Fruit fly (Drosophila melanogaster): ENCODE measurements around the gene Ntf-2r.
A peak's percentile ranks its signal among the peaks of the same experiment; 100 is the strongest.

The Ntf-2r gene

dm6 chr2L:18485211-18485610, 30.8 kb downstream of the Ntf-2r start, which contains the start of gene grnd:
Gene grnd, plus strand, starts transcription at chr2L:18485417.
- peak; percentile 24 for TF ChIP-seq Pif1B (GFP tag; optimal IDR thresholded peaks at IDR 0.05)
- TF ChIP-seq CG8159 (tag; optimal IDR thresholded peaks at IDR 0.05) = no peak
- peak; percentile 24 for TF ChIP-seq EcR (GFP tag; optimal IDR thresholded peaks at IDR 0.05)
- peak; percentile 5; the same call in 1 of the 2 replicates for TF ChIP-seq Ets98B (GFP tag; IDR thresholded peaks at IDR 0.05)

DNA sequence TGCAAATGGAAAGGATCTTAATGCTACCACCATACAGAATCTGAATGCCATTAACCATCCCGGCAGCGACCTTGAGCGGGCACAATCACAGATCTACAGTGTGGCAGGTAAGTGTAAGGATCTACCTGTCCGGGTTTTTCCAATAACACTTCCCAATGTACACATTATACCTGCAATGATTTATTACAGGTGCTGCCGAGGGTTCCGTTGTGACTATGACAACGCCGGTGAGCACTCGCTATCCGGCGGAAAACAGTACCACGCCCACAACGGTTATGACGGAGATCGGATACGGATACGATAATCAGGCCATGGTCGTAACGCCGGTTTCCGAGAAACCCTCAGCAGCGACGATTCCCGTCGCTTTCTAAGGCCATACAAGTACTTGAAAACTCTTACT, 32.4 kb downstream of the Ntf-2r start:
- no peak for TF ChIP-seq CG8301 (tag; optimal IDR thresholded peaks at IDR 0.05)
- no peak for TF ChIP-seq Pif1B (GFP tag; optimal IDR thresholded peaks at IDR 0.05)
- no peak for TF ChIP-seq CG9948 (tag; optimal IDR thresholded peaks at IDR 0.05)
- TF ChIP-seq Ets98B (GFP tag; IDR thresholded peaks at IDR 0.05) = no peak
- TF ChIP-seq CG12605 (GFP tag; IDR thresholded peaks at IDR 0.05) = no peak
- TF ChIP-seq CG32121 (GFP tag; IDR thresholded peaks at IDR 0.05) = no peak
- no peak for TF ChIP-seq gl (tag; optimal IDR thresholded peaks at IDR 0.05)

DNA sequence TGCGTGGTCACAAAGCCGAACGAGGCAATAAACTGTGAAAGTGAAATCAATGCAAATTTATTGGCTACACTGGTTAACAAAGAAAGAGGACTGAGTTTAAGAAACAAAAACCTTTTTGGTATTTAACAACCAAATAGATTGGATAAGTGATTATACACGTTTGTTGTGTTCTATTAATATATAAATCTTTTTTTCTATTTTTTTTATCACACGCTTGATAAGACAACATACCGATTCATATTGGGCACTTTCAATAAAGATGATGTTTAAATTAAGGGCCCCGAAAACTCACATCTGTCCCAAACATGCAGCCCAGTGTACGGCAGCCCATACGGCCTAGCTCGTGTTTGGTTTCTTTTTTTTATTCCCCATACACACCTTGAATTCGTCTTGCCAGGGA, 38.7 kb downstream of the Ntf-2r start:
- TF ChIP-seq CG13204 (GFP tag; optimal IDR thresholded peaks at IDR 0.05) (no peak), CG17806 (tag; optimal IDR thresholded peaks at IDR 0.05) (peak; percentile 4), CG10348 (GFP tag; IDR thresholded peaks at IDR 0.05) (no peak), CG8159 (tag; optimal IDR thresholded peaks at IDR 0.05) (peak; percentile 23), fd96Ca (GFP tag; IDR thresholded peaks at IDR 0.05) (no peak), CG34367 (tag; optimal IDR thresholded peaks at IDR 0.05) (no peak), CG8301 (tag; optimal IDR thresholded peaks at IDR 0.05) (peak; percentile 47), CG15710 (tag; optimal IDR thresholded peaks at IDR 0.05) (no peak), gl (tag; optimal IDR thresholded peaks at IDR 0.05) (no peak), D1 (tag; optimal IDR thresholded peaks at IDR 0.05) (no peak), Ets98B (GFP tag; IDR thresholded peaks at IDR 0.05) (peak; percentile 47), Snoo (tag; optimal IDR thresholded peaks at IDR 0.05) (no peak), CG9948 (tag; optimal IDR thresholded peaks at IDR 0.05) (no peak), CG12605 (GFP tag; IDR thresholded peaks at IDR 0.05) (peak; percentile 29; the same call in 1 of the 2 replicates), rn (GFP tag; IDR thresholded peaks at IDR 0.05) (no peak), Pif1B (GFP tag; optimal IDR thresholded peaks at IDR 0.05) (peak; percentile 31), CG32121 (GFP tag; IDR thresholded peaks at IDR 0.05) (0 out of 2 replicates have a peak, but pooled peaks have one; percentile 22), EcR (GFP tag; optimal IDR thresholded peaks at IDR 0.05) (no peak), CG4496 (GFP tag; IDR thresholded peaks at IDR 0.05) (no peak), CG14655 (GFP tag; optimal IDR thresholded peaks at IDR 0.05) (no peak), Pif1A (GFP tag; optimal IDR thresholded peaks at IDR 0.05) (peak; percentile 30)

DNA sequence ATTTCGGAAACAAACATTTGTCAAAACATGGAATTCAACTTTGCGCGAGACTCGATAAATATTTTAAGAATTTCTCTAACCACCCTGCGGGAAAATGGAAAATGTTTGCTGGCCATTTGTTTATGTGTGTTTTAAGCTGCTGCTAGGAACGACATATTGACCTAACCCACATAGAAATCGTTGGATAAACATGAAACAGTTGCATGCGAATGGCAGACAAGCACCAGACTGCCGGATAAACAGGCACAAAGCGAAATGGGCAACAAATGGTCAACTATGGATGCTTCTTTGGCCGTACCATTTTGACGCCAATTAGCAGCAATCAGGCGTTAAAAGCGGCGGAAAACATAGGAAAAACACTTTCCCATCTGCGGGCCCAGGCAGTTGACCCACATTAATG, 42.4 kb downstream of the Ntf-2r start:
- no peak for TF ChIP-seq Pif1A (GFP tag; optimal IDR thresholded peaks at IDR 0.05)
- TF ChIP-seq CG32121 (GFP tag; IDR thresholded peaks at IDR 0.05) = no peak
- no peak for TF ChIP-seq CG8301 (tag; optimal IDR thresholded peaks at IDR 0.05)
- no peak for TF ChIP-seq CG10348 (GFP tag; IDR thresholded peaks at IDR 0.05)
- TF ChIP-seq CG4496 (GFP tag; IDR thresholded peaks at IDR 0.05) = no peak

- TF ChIP-seq CG14655 (GFP tag; optimal IDR thresholded peaks at IDR 0.05) (peak; percentile 52), CG32121 (GFP tag; IDR thresholded peaks at IDR 0.05) (no peak), Snoo (tag; optimal IDR thresholded peaks at IDR 0.05) (no peak), Ets98B (GFP tag; IDR thresholded peaks at IDR 0.05) (no peak), CG10348 (GFP tag; IDR thresholded peaks at IDR 0.05) (no peak), CG8301 (tag; optimal IDR thresholded peaks at IDR 0.05) (peak; percentile 33), EcR (GFP tag; optimal IDR thresholded peaks at IDR 0.05) (no peak), CG9948 (tag; optimal IDR thresholded peaks at IDR 0.05) (peak; percentile 13), gl (tag; optimal IDR thresholded peaks at IDR 0.05) (no peak), CG17806 (tag; optimal IDR thresholded peaks at IDR 0.05) (peak; percentile 8), CG12605 (GFP tag; IDR thresholded peaks at IDR 0.05) (no peak), rn (GFP tag; IDR thresholded peaks at IDR 0.05) (no peak), CG8159 (tag; optimal IDR thresholded peaks at IDR 0.05) (peak; percentile 2)
Observed at dm6 chr2L:18499900-18500299, 45.5 kb downstream of the Ntf-2r start.

- TF ChIP-seq EcR (GFP tag; optimal IDR thresholded peaks at IDR 0.05) (no peak), D1 (tag; optimal IDR thresholded peaks at IDR 0.05) (no peak), CG13204 (GFP tag; optimal IDR thresholded peaks at IDR 0.05) (peak; percentile 64), rn (GFP tag; IDR thresholded peaks at IDR 0.05) (no peak), Snoo (tag; optimal IDR thresholded peaks at IDR 0.05) (no peak), Ets98B (GFP tag; IDR thresholded peaks at IDR 0.05) (no peak), CG34367 (tag; optimal IDR thresholded peaks at IDR 0.05) (no peak), CG12605 (GFP tag; IDR thresholded peaks at IDR 0.05) (peak; percentile 12; the same call in 1 of the 2 replicates), CG32121 (GFP tag; IDR thresholded peaks at IDR 0.05) (peak; percentile 38), CG8301 (tag; optimal IDR thresholded peaks at IDR 0.05) (no peak), CG14655 (GFP tag; optimal IDR thresholded peaks at IDR 0.05) (no peak), CG9948 (tag; optimal IDR thresholded peaks at IDR 0.05) (no peak), Pif1A (GFP tag; optimal IDR thresholded peaks at IDR 0.05) (no peak), CG4496 (GFP tag; IDR thresholded peaks at IDR 0.05) (peak; percentile 67; the same call in 2 of the 3 replicates)
Observed at dm6 chr2L:18503760-18504159, 49.3 kb downstream of the Ntf-2r start, which contains the start of gene kon. Gene kon, minus strand, starts transcription at chr2L:18503978.

dm6 chr2L:18504881-18505280, 50.4 kb downstream of the Ntf-2r start:
- peak; percentile 68 for TF ChIP-seq CG17806 (tag; optimal IDR thresholded peaks at IDR 0.05)
- no peak for TF ChIP-seq Ets98B (GFP tag; IDR thresholded peaks at IDR 0.05)
- peak; percentile 74 for TF ChIP-seq CG15710 (tag; optimal IDR thresholded peaks at IDR 0.05)
- no peak for TF ChIP-seq Snoo (tag; optimal IDR thresholded peaks at IDR 0.05)
- peak; percentile 53 for TF ChIP-seq rn (GFP tag; IDR thresholded peaks at IDR 0.05)
- no peak; the same call in 2 of the 3 replicates for TF ChIP-seq fd96Ca (GFP tag; IDR thresholded peaks at IDR 0.05)
- TF ChIP-seq EcR (GFP tag; optimal IDR thresholded peaks at IDR 0.05) = peak; percentile 19
- peak; percentile 76 for TF ChIP-seq CG8301 (tag; optimal IDR thresholded peaks at IDR 0.05)
- peak; percentile 62; the same call in 1 of the 2 replicates for TF ChIP-seq CG12605 (GFP tag; IDR thresholded peaks at IDR 0.05)
- TF ChIP-seq CG34367 (tag; optimal IDR thresholded peaks at IDR 0.05) = peak; percentile 63
- TF ChIP-seq Pif1A (GFP tag; optimal IDR thresholded peaks at IDR 0.05) = peak; percentile 73
- TF ChIP-seq CG14655 (GFP tag; optimal IDR thresholded peaks at IDR 0.05) = peak; percentile 81
- peak; percentile 72 for TF ChIP-seq CG8159 (tag; optimal IDR thresholded peaks at IDR 0.05)
- no peak for TF ChIP-seq CG10348 (GFP tag; IDR thresholded peaks at IDR 0.05)
- TF ChIP-seq CG32121 (GFP tag; IDR thresholded peaks at IDR 0.05) = peak; percentile 79
- peak; percentile 42 for TF ChIP-seq gl (tag; optimal IDR thresholded peaks at IDR 0.05)
- peak; percentile 19 for TF ChIP-seq D1 (tag; optimal IDR thresholded peaks at IDR 0.05)
- peak; percentile 10 for TF ChIP-seq CG13204 (GFP tag; optimal IDR thresholded peaks at IDR 0.05)
- TF ChIP-seq CG9948 (tag; optimal IDR thresholded peaks at IDR 0.05) = peak; percentile 57
- TF ChIP-seq CG4496 (GFP tag; IDR thresholded peaks at IDR 0.05) = peak; percentile 84
- peak; percentile 68 for TF ChIP-seq Pif1B (GFP tag; optimal IDR thresholded peaks at IDR 0.05)
